Worm (Caenorhabditis elegans): ENCODE results near the gene K11H3.3.

- no peak for TF ChIP-seq nhr-237 (tag; optimal IDR thresholded peaks at IDR 0.05)
- TF ChIP-seq snpc-4 (tag; optimal IDR thresholded peaks at IDR 0.05): no peak
These were observed 3.3 kb downstream of the K11H3.3 start for ce11 chrIII:9854960-9855359.

Data from whole organism, mixed stage, embryonic.